Fruit fly (Drosophila melanogaster): Measurements from ENCODE around the gene CG7084.

DNA sequence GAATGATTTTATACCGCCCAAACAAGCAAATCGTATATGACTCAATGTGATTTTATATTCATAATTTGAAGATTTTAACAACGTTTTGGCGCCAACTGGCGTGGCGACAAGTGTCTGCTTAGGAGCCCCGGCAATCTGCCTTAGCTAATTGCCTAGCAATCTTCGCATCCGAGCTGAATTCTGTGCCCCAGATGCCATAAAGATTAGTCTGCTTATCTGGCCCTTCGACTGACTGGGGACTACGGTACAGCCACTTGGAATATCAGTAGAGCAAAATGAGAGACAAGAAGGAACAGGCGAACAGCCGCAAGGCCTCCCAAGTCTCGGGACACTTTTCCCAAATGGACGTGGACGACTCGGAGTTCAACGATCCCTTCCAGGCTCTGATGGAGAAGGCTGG lies 1.5 kb downstream of the CG7084 start:
- no peak for TF ChIP-seq HLH3B (GFP tag; IDR thresholded peaks at IDR 0.05)
- no peak for TF ChIP-seq lmd (GFP tag; IDR thresholded peaks at IDR 0.05)
- no peak for TF ChIP-seq sens (GFP tag)
- no peak for TF ChIP-seq CG18011 (GFP tag; optimal IDR thresholded peaks at IDR 0.05)
- no peak for TF ChIP-seq nmo (GFP tag; optimal IDR thresholded peaks at IDR 0.05)
- TF ChIP-seq CG2129 (GFP tag; IDR thresholded peaks at IDR 0.05; ENCODE audit: partially characterized antibody): no peak
- TF ChIP-seq Asciz (GFP tag; optimal IDR thresholded peaks at IDR 0.05): no peak
- no peak for TF ChIP-seq schlank (tag; optimal IDR thresholded peaks at IDR 0.05)
- no peak for TF ChIP-seq Deaf1 (tag; optimal IDR thresholded peaks at IDR 0.05)
- no peak for TF ChIP-seq fd102C (GFP tag; optimal IDR thresholded peaks at IDR 0.05)
- TF ChIP-seq ase (GFP tag; IDR thresholded peaks at IDR 0.05): no peak
- TF ChIP-seq Blimp-1 (GFP tag; optimal IDR thresholded peaks at IDR 0.05): no peak
- TF ChIP-seq CG3995 (GFP tag; optimal IDR thresholded peaks at IDR 0.05): no peak

Measured in whole organism, embryonic.